Fruit fly (Drosophila melanogaster) whole organism, embryonic: ENCODE measurements around the gene CG43915.

Experiments
- CG10147 ChIP-seq: fragments of 200-800 bp; sonication (Bioruptor generic); optimal IDR thresholded peaks from 2 replicates; lab custom pipeline; 2019; ENCODE audit warnings: missing biosample characterization, mild to moderate bottlenecking, missing genetic modification characterization, moderate library complexity
- CG10462 ChIP-seq: fragments of 200-800 bp; sonication (Bioruptor generic); optimal IDR thresholded peaks from 2 replicates; lab custom pipeline; 2016; ENCODE audit warnings: missing biosample characterization, missing genetic modification characterization
- CG11695 ChIP-seq: fragments of 200-800 bp; sonication (Bioruptor generic); IDR thresholded peaks from 3 replicates; pipeline ENCODE4 v1.3.6; 2022; ENCODE audit warnings: missing biosample characterization, missing genetic modification characterization
- CG12236 ChIP-seq: fragments of 200-800 bp; sonication (Bioruptor generic); optimal IDR thresholded peaks from 2 replicates; lab custom pipeline; 2016; ENCODE audit warnings: missing biosample characterization, missing genetic modification characterization
- CG12659 ChIP-seq: fragments of 200-800 bp; sonication (Bioruptor generic); optimal IDR thresholded peaks from 3 replicates; lab custom pipeline; 2017; ENCODE audit warnings: mild to moderate bottlenecking, missing biosample characterization, missing genetic modification reagents, missing genetic modification characterization
- CG13123 ChIP-seq: fragments of 200-800 bp; sonication (Bioruptor generic); optimal IDR thresholded peaks from 2 replicates; lab custom pipeline; 2016; ENCODE audit warnings: missing biosample characterization, missing genetic modification characterization
- CG13287 ChIP-seq: fragments of 200-800 bp; sonication (Bioruptor generic); IDR thresholded peaks from 2 replicates; pipeline ENCODE4 v1.3.6; 2022; ENCODE audit warnings: missing biosample characterization, missing genetic modification characterization; ENCODE audit not compliant: partially characterized antibody
- CG13296 ChIP-seq: fragments of 200-800 bp; sonication (Bioruptor generic); optimal IDR thresholded peaks from 3 replicates; lab custom pipeline; 2018; ENCODE audit warnings: missing biosample characterization, mild to moderate bottlenecking, missing genetic modification characterization
- CG15073 ChIP-seq: fragments of 200-800 bp; sonication (Bioruptor generic); optimal IDR thresholded peaks from 2 replicates; lab custom pipeline; 2016; ENCODE audit warnings: missing biosample characterization, missing genetic modification characterization
- CG15514 ChIP-seq: fragments of 200-800 bp; sonication (Bioruptor generic); optimal IDR thresholded peaks from 3 replicates; lab custom pipeline; 2017; ENCODE audit warnings: missing biosample characterization, missing genetic modification characterization, mild to moderate bottlenecking, moderate library complexity, missing genetic modification reagents
- CG16815 ChIP-seq: fragments of 200-800 bp; sonication (Bioruptor generic); optimal IDR thresholded peaks from 3 replicates; lab custom pipeline; 2017; ENCODE audit warnings: missing biosample characterization, mild to moderate bottlenecking, missing genetic modification characterization
- CG17385 ChIP-seq: fragments of 200-800 bp; sonication (Bioruptor generic); optimal IDR thresholded peaks from 3 replicates; lab custom pipeline; 2018; ENCODE audit warnings: missing biosample characterization, mild to moderate bottlenecking, missing genetic modification characterization
- CG3281 ChIP-seq: fragments of 200-800 bp; sonication (Bioruptor generic); optimal IDR thresholded peaks from 3 replicates; lab custom pipeline; 2017; ENCODE audit warnings: missing biosample characterization, mild to moderate bottlenecking, missing genetic modification characterization
- CG3847 ChIP-seq: fragments of 200-800 bp; sonication (Bioruptor generic); IDR thresholded peaks from 2 replicates; pipeline ENCODE4 v1.3.6; 2022; ENCODE audit warnings: missing biosample characterization, missing genetic modification characterization
- CG4328 ChIP-seq: fragments of 200-800 bp; sonication (Bioruptor generic); optimal IDR thresholded peaks from 3 replicates; lab custom pipeline; 2017; ENCODE audit warnings: missing biosample characterization, missing genetic modification reagents, missing genetic modification characterization
- CG4617 ChIP-seq: fragments of 200-800 bp; sonication (Bioruptor generic); optimal IDR thresholded peaks from 3 replicates; lab custom pipeline; 2016; ENCODE audit warnings: missing biosample characterization, missing genetic modification characterization, borderline replicate concordance
- CG5953 ChIP-seq: fragments of 200-800 bp; sonication (Bioruptor generic); IDR thresholded peaks from 2 replicates; pipeline ENCODE4 v1.3.6; 2022; ENCODE audit warnings: missing biosample characterization, missing genetic modification characterization
- CG6813 ChIP-seq: fragments of 200-800 bp; sonication (Bioruptor generic); optimal IDR thresholded peaks from 2 replicates; lab custom pipeline; 2017; ENCODE audit warnings: missing biosample characterization, missing genetic modification characterization, mild to moderate bottlenecking, moderate library complexity, missing genetic modification reagents
- CG7556 ChIP-seq: fragments of 200-800 bp; sonication (Bioruptor generic); optimal IDR thresholded peaks from 2 replicates; lab custom pipeline; 2017; ENCODE audit warnings: missing biosample characterization, mild to moderate bottlenecking, missing genetic modification characterization
- CG7786 ChIP-seq: fragments of 200-800 bp; sonication (Bioruptor generic); optimal IDR thresholded peaks from 2 replicates; lab custom pipeline; 2016; ENCODE audit warnings: missing biosample characterization, missing genetic modification characterization
- CG7987 ChIP-seq: fragments of 200-800 bp; sonication (Bioruptor generic); optimal IDR thresholded peaks from 2 replicates; lab custom pipeline; 2018; ENCODE audit warnings: missing biosample characterization, mild to moderate bottlenecking, missing genetic modification characterization, moderate library complexity
- CG8765 ChIP-seq: fragments of 200-800 bp; sonication (Bioruptor generic); IDR thresholded peaks from 2 replicates; pipeline ENCODE4 v1.3.6; 2022; ENCODE audit warnings: missing biosample characterization, missing genetic modification characterization
- D19B ChIP-seq: fragments of 200-800 bp; sonication (Bioruptor generic); optimal IDR thresholded peaks from 2 replicates; lab custom pipeline; 2017; ENCODE audit warnings: missing biosample characterization, mild to moderate bottlenecking, missing genetic modification characterization
- Dek ChIP-seq: fragments of 200-800 bp; sonication (Bioruptor generic); optimal IDR thresholded peaks from 3 replicates; lab custom pipeline; 2019; ENCODE audit warnings: missing biosample characterization, mild to moderate bottlenecking, missing genetic modification characterization, moderate library complexity
- Ets97D ChIP-seq: fragments of 200-800 bp; sonication (Bioruptor generic); optimal IDR thresholded peaks from 3 replicates; lab custom pipeline; 2016; ENCODE audit warnings: missing biosample characterization, missing genetic modification characterization
- Fer1 ChIP-seq: fragments of 200-800 bp; sonication (Bioruptor generic); optimal IDR thresholded peaks from 2 replicates; lab custom pipeline; 2017; ENCODE audit warnings: missing biosample characterization, mild to moderate bottlenecking, missing genetic modification characterization
- Gsc ChIP-seq: fragments of 200-800 bp; sonication (Bioruptor generic); IDR thresholded peaks from 2 replicates; pipeline ENCODE4 v1.3.6; 2022; ENCODE audit warnings: missing biosample characterization, missing genetic modification characterization
- HLH3B ChIP-seq: fragments of 200-800 bp; sonication (Bioruptor generic); IDR thresholded peaks from 2 replicates; pipeline ENCODE4 v1.3.6; 2022; ENCODE audit warnings: missing biosample characterization, missing genetic modification characterization
- Hr3 ChIP-seq: fragments of 200-800 bp; sonication (Bioruptor generic); optimal IDR thresholded peaks from 3 replicates; lab custom pipeline; 2016; ENCODE audit warnings: missing biosample characterization, missing genetic modification characterization
- NFAT ChIP-seq: fragments of 200-800 bp; sonication (Bioruptor generic); IDR thresholded peaks from 2 replicates; pipeline ENCODE4 v1.3.6; 2022; ENCODE audit warnings: missing biosample characterization, missing genetic modification characterization
- Oli ChIP-seq: fragments of 200-800 bp; sonication (Bioruptor generic); optimal IDR thresholded peaks from 2 replicates; lab custom pipeline; 2018; ENCODE audit warnings: missing biosample characterization, mild to moderate bottlenecking, missing genetic modification characterization, moderate library complexity
- Ravus ChIP-seq: fragments of 200-800 bp; sonication (Bioruptor generic); IDR thresholded peaks from 2 replicates; pipeline ENCODE4 v1.3.6; 2022; ENCODE audit warnings: missing biosample characterization, missing genetic modification characterization
- Sry-δ ChIP-seq: fragments of 200-800 bp; sonication (Bioruptor generic); optimal IDR thresholded peaks from 2 replicates; lab custom pipeline; 2016; ENCODE audit warnings: missing biosample characterization, missing genetic modification characterization
- Trl ChIP-seq, 3 experiments: fragments of >200 bp in 2 of 3; fragments of 200-800 bp in 1 of 3; sonication (Bioruptor generic) in 1 of 3; optimal IDR thresholded peaks; 2 replicates in 1 of 3; 3 replicates in 2 of 3; lab custom pipeline; 2016 to 2017; ENCODE audit warnings: missing biosample characterization in 1 of 3, missing genetic modification characterization in 1 of 3
- ap ChIP-seq: fragments of 200-800 bp; sonication (Bioruptor generic); IDR thresholded peaks from 2 replicates; pipeline ENCODE4 v1.3.6; 2022; ENCODE audit warnings: missing biosample characterization, missing genetic modification characterization
- bsh ChIP-seq, 2 experiments: fragments of 200-800 bp; sonication (Bioruptor generic); optimal IDR thresholded peaks; 2 replicates each; lab custom pipeline; 2017 to 2018; ENCODE audit warnings: mild to moderate bottlenecking in 2 of 2, missing biosample characterization in 2 of 2, missing genetic modification characterization in 2 of 2, moderate library complexity in 1 of 2
- crc ChIP-seq: fragments of 200-800 bp; sonication (Bioruptor generic); optimal IDR thresholded peaks from 2 replicates; lab custom pipeline; 2016; ENCODE audit warnings: missing biosample characterization, missing genetic modification characterization
- crp ChIP-seq, 2 experiments: fragments of 200-800 bp; sonication (Bioruptor generic); optimal IDR thresholded peaks; 2 replicates in 1 of 2; 3 replicates in 1 of 2; lab custom pipeline; 2017; ENCODE audit warnings: missing biosample characterization in 2 of 2, missing genetic modification characterization in 2 of 2, mild to moderate bottlenecking in 1 of 2, moderate library complexity in 1 of 2
- emc ChIP-seq: fragments of 200-800 bp; sonication (Bioruptor generic); optimal IDR thresholded peaks from 2 replicates; lab custom pipeline; 2016; ENCODE audit warnings: missing biosample characterization, missing genetic modification characterization
- en ChIP-seq: fragments of 200-800 bp; sonication (Bioruptor generic); optimal IDR thresholded peaks from 2 replicates; lab custom pipeline; 2016; ENCODE audit warnings: missing biosample characterization, missing genetic modification characterization
- maf-S ChIP-seq: fragments of 200-800 bp; sonication (Bioruptor generic); optimal IDR thresholded peaks from 2 replicates; lab custom pipeline; 2016; ENCODE audit warnings: missing biosample characterization, missing genetic modification characterization
- oc ChIP-seq: fragments of 200-800 bp; sonication (Bioruptor generic); optimal IDR thresholded peaks from 2 replicates; lab custom pipeline; 2018; ENCODE audit warnings: missing biosample characterization, mild to moderate bottlenecking, missing genetic modification characterization, moderate library complexity
- row ChIP-seq: fragments of 200-800 bp; sonication (Bioruptor generic); IDR thresholded peaks from 3 replicates; pipeline ENCODE4 v1.3.6; 2022; ENCODE audit warnings: missing biosample characterization, missing genetic modification characterization
- sc ChIP-seq, 3 experiments: fragments of >200 bp in 2 of 3; fragments of 200-800 bp in 1 of 3; sonication (Bioruptor generic) in 1 of 3; optimal IDR thresholded peaks; 2 replicates in 2 of 3; 3 replicates in 1 of 3; lab custom pipeline; 2017; ENCODE audit warnings: mild to moderate bottlenecking in 1 of 3, missing biosample characterization in 1 of 3, missing genetic modification characterization in 1 of 3, missing genetic modification reagents in 1 of 3
- sens ChIP-seq: fragments of 200-800 bp; sonication (Bioruptor generic); peaks from one replicate; lab custom pipeline; 2016; ENCODE audit warnings: missing biosample characterization, missing genetic modification characterization
- so ChIP-seq: fragments of 200-800 bp; sonication (Bioruptor generic); IDR thresholded peaks from 3 replicates; pipeline ENCODE4 v1.3.6; 2022; ENCODE audit warnings: missing biosample characterization, missing genetic modification characterization
- tll ChIP-seq, 2 experiments: fragments of 200-800 bp in 1 of 2; fragments of >200 bp in 1 of 2; sonication (Bioruptor generic) in 1 of 2; optimal IDR thresholded peaks; 2 replicates each; lab custom pipeline; 2017 to 2019; ENCODE audit warnings: missing biosample characterization in 2 of 2, missing genetic modification characterization in 2 of 2, mild to moderate bottlenecking in 1 of 2, moderate library complexity in 1 of 2
- twi ChIP-seq: fragments of 200-800 bp; optimal IDR thresholded peaks from 2 replicates; lab custom pipeline; 2019; ENCODE audit warnings: missing biosample characterization, mild to moderate bottlenecking, missing genetic modification characterization, moderate library complexity
- tx ChIP-seq: fragments of 200-800 bp; sonication (Bioruptor generic); optimal IDR thresholded peaks from 2 replicates; lab custom pipeline; 2016; ENCODE audit warnings: missing biosample characterization, missing genetic modification characterization
- wor ChIP-seq: fragments of 200-800 bp; sonication (Bioruptor generic); IDR thresholded peaks from 2 replicates; pipeline ENCODE4 v1.3.6; 2022; ENCODE audit warnings: missing biosample characterization, missing genetic modification characterization

Gene CG43915

DNA sequence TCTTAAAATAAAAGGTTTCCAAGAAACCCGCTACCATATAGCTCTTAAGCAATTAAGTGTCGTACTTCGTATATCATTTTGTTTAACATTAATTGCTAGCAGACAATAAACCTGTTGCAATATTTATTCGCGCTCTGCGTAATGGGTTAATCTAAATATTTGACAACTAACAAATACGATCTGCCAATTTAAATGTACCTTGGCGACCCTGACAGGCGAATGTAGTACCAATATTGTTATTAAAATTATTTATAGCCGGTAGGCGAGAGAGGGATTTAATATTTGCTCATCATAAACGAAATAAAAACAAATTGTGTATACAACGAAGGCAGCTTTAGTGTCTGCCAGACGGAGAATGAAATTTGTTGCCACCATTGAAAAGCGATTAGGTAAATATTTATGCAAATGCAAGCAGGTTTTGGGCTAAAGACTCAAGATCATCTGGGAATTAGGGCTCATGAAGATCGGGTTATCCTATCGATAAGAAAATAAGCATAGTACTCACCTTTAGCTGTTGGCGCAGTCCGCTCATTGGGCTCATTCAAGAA is 39.9 kb upstream of the CG43915 start (continued):
- TF ChIP-seq crc (GFP tag; lab: Kevin White, UChicago) (no peak), CG12236 (GFP tag; lab: Kevin White, UChicago) (no peak), CG4617 (GFP tag; lab: Kevin White, UChicago) (no peak), bsh (GFP tag; optimal IDR thresholded peaks at IDR 0.05; lab: Kevin White, UChicago) (no peak), CG10147 (GFP tag; lab: Kevin White, UChicago) (no peak), CG3281 (GFP tag; lab: Kevin White, UChicago) (peak; percentile 75), CG13296 (GFP tag; lab: Kevin White, UChicago) (peak; percentile 34), CG7987 (GFP tag; lab: Kevin White, UChicago) (peak; percentile 13), CG15073 (GFP tag; lab: Kevin White, UChicago) (no peak), row (no peak), CG13123 (GFP tag; lab: Kevin White, UChicago) (no peak), Oli (tag; lab: Kevin White, UChicago) (no peak), Fer1 (GFP tag; lab: Kevin White, UChicago) (peak; percentile 65), HLH3B (GFP tag; lab: Robert Waterston, UW) (no peak), CG12659 (peak; percentile 32), CG7556 (GFP tag; lab: Kevin White, UChicago) (peak; percentile 38), CG6813 (peak; percentile 48), D19B (GFP tag; lab: Kevin White, UChicago) (no peak), CG3847 (no peak), so (no peak), CG15514 (peak; percentile 64), en (no peak), emc (GFP tag; lab: Kevin White, UChicago) (no peak), oc (tag; lab: Kevin White, UChicago) (no peak), Gsc (no peak), Ravus (GFP tag; lab: Robert Waterston, UW) (no peak), CG4328 (GFP tag; lab: Kevin White, UChicago) (no peak), Sry-δ (no peak), CG13287 (GFP tag; lab: Robert Waterston, UW) (no peak), tll (GFP tag; optimal IDR thresholded peaks at IDR 0.05; lab: Kevin White, UChicago) (no peak), crp (GFP tag; optimal IDR thresholded peaks at IDR 0.05; lab: Kevin White, UChicago) (no peak), sens (GFP tag; lab: Kevin White, UChicago) (peak; percentile 44), Dek (tag; lab: Kevin White, UChicago) (no peak), Hr3 (GFP tag; lab: Kevin White, UChicago) (no peak), twi (tag; lab: Kevin White, UChicago) (no peak), wor (GFP tag; lab: Robert Waterston, UW) (no peak), CG10462 (GFP tag; lab: Kevin White, UChicago) (no peak), Trl (optimal IDR thresholded peaks at IDR 0.05; lab: Kevin White, UChicago) (no peak), Trl (GFP tag; optimal IDR thresholded peaks at IDR 0.05; lab: Kevin White, UChicago) (no peak), ap (no peak), tx (no peak), CG17385 (GFP tag; lab: Kevin White, UChicago) (no peak), Ets97D (GFP tag; lab: Kevin White, UChicago) (no peak), sc (optimal IDR thresholded peaks at IDR 0.05; lab: Kevin White, UChicago) (no peak), sc (GFP tag; optimal IDR thresholded peaks at IDR 0.05; lab: Kevin White, UChicago) (no peak), CG5953 (GFP tag; lab: Robert Waterston, UW) (no peak), CG7786 (GFP tag; lab: Kevin White, UChicago) (no peak), CG16815 (GFP tag; lab: Kevin White, UChicago) (no peak), CG11695 (no peak), NFAT (no peak), maf-S (GFP tag; lab: Kevin White, UChicago) (no peak), CG8765 (no peak)
